Fruit fly (Drosophila melanogaster) whole organism, embryonic: Measurements from ENCODE around the gene CG45066.

Source experiments
- CG10147 ChIP-seq: fragments of 200-800 bp; sonication (Bioruptor generic); optimal IDR thresholded peaks from 2 replicates; lab custom pipeline; 2019; ENCODE audit warnings: missing biosample characterization, mild to moderate bottlenecking, missing genetic modification characterization, moderate library complexity
- CG10366 ChIP-seq: fragments of 200-800 bp; sonication (Bioruptor generic); IDR thresholded peaks from 2 replicates; pipeline ENCODE4 v1.3.6; 2022; ENCODE audit warnings: missing biosample characterization, missing genetic modification characterization
- CG10979 ChIP-seq: fragments of 200-800 bp; sonication (Bioruptor generic); optimal IDR thresholded peaks from 2 replicates; lab custom pipeline; 2018; ENCODE audit warnings: missing biosample characterization, mild to moderate bottlenecking, missing genetic modification characterization, moderate library complexity
- CG11247 ChIP-seq: fragments of 200-800 bp; sonication (Bioruptor generic); IDR thresholded peaks from 2 replicates; pipeline ENCODE4 v1.3.6; 2022; ENCODE audit warnings: missing biosample characterization, missing genetic modification characterization
- CG12155 ChIP-seq: fragments of 200-800 bp; sonication (Bioruptor generic); optimal IDR thresholded peaks from 3 replicates; lab custom pipeline; 2016; ENCODE audit warnings: missing biosample characterization, missing genetic modification characterization
- CG12769 ChIP-seq: fragments of 200-800 bp; sonication (Bioruptor generic); optimal IDR thresholded peaks from 2 replicates; lab custom pipeline; 2019; ENCODE audit warnings: missing biosample characterization, mild to moderate bottlenecking, missing genetic modification characterization, moderate library complexity
- CG15601 ChIP-seq: fragments of 200-800 bp; sonication (Bioruptor generic); optimal IDR thresholded peaks from 3 replicates; lab custom pipeline; 2019; ENCODE audit warnings: missing biosample characterization, mild to moderate bottlenecking, missing genetic modification characterization, moderate library complexity
- CG16863 ChIP-seq: fragments of 200-800 bp; sonication (Bioruptor generic); optimal IDR thresholded peaks from 3 replicates; lab custom pipeline; 2016; ENCODE audit warnings: missing biosample characterization, missing genetic modification characterization
- CG17802 ChIP-seq: fragments of 200-800 bp; sonication (Bioruptor generic); optimal IDR thresholded peaks from 2 replicates; lab custom pipeline; 2018; ENCODE audit warnings: missing biosample characterization, mild to moderate bottlenecking, missing genetic modification characterization, moderate library complexity
- CG17912 ChIP-seq: fragments of 200-800 bp; sonication (Bioruptor generic); optimal IDR thresholded peaks from 2 replicates; lab custom pipeline; 2018; ENCODE audit warnings: missing biosample characterization, mild to moderate bottlenecking, missing genetic modification characterization
- CG18476 ChIP-seq: fragments of 200-800 bp; sonication (Bioruptor generic); optimal IDR thresholded peaks from 2 replicates; lab custom pipeline; 2016; ENCODE audit warnings: missing biosample characterization, mild to moderate bottlenecking, missing genetic modification characterization
- CG4328 ChIP-seq: fragments of 200-800 bp; sonication (Bioruptor generic); optimal IDR thresholded peaks from 3 replicates; lab custom pipeline; 2017; ENCODE audit warnings: missing biosample characterization, missing genetic modification reagents, missing genetic modification characterization
- CG43689 ChIP-seq: fragments of 200-800 bp; sonication (Bioruptor generic); IDR thresholded peaks from 2 replicates; pipeline ENCODE4 v1.3.6; 2022; ENCODE audit warnings: missing biosample characterization, missing genetic modification characterization
- CG7372 ChIP-seq: fragments of 200-800 bp; sonication (Bioruptor generic); IDR thresholded peaks from 2 replicates; pipeline ENCODE4 v1.3.6; 2022; ENCODE audit warnings: missing biosample characterization, missing genetic modification characterization
- CG7928 ChIP-seq: fragments of 200-800 bp; sonication (Bioruptor generic); optimal IDR thresholded peaks from 2 replicates; lab custom pipeline; 2017; ENCODE audit warnings: missing biosample characterization, mild to moderate bottlenecking, missing genetic modification characterization
- CG7987 ChIP-seq: fragments of 200-800 bp; sonication (Bioruptor generic); optimal IDR thresholded peaks from 2 replicates; lab custom pipeline; 2018; ENCODE audit warnings: missing biosample characterization, mild to moderate bottlenecking, missing genetic modification characterization, moderate library complexity
- CG9215 ChIP-seq: fragments of 200-800 bp; sonication (Bioruptor generic); IDR thresholded peaks from 2 replicates; pipeline ENCODE4 v1.3.6; 2022; ENCODE audit warnings: missing biosample characterization, missing genetic modification characterization
- CG9727 ChIP-seq: fragments of 200-800 bp; sonication (Bioruptor generic); optimal IDR thresholded peaks from 3 replicates; lab custom pipeline; 2017; ENCODE audit warnings: missing biosample characterization, mild to moderate bottlenecking, missing genetic modification characterization
- CG9797 ChIP-seq: fragments of 200-800 bp; sonication (Bioruptor generic); optimal IDR thresholded peaks from 3 replicates; lab custom pipeline; 2018; ENCODE audit warnings: missing biosample characterization, mild to moderate bottlenecking, missing genetic modification characterization
- CG9817 ChIP-seq: fragments of 200-800 bp; sonication (Bioruptor generic); optimal IDR thresholded peaks from 2 replicates; lab custom pipeline; 2018; ENCODE audit warnings: missing biosample characterization, mild to moderate bottlenecking, missing genetic modification characterization, moderate library complexity
- CG9876 ChIP-seq: fragments of 200-800 bp; sonication (Bioruptor generic); optimal IDR thresholded peaks from 2 replicates; lab custom pipeline; 2016; ENCODE audit warnings: missing biosample characterization, missing genetic modification characterization
- D ChIP-seq, 2 experiments: fragments of 200-800 bp in 1 of 2; fragments of >200 bp in 1 of 2; sonication (Bioruptor generic) in 1 of 2; optimal IDR thresholded peaks; 2 replicates in 1 of 2; 3 replicates in 1 of 2; lab custom pipeline; 2017; ENCODE audit warnings: mild to moderate bottlenecking in 1 of 2, missing biosample characterization in 1 of 2, missing genetic modification characterization in 1 of 2, missing genetic modification reagents in 1 of 2
- H15 ChIP-seq: fragments of 200-800 bp; sonication (Bioruptor generic); IDR thresholded peaks from 3 replicates; pipeline ENCODE4 v1.3.6; 2022; ENCODE audit warnings: missing biosample characterization, missing genetic modification characterization
- HLHmδ ChIP-seq: fragments of 200-800 bp; sonication (Bioruptor generic); optimal IDR thresholded peaks from 2 replicates; lab custom pipeline; 2018; ENCODE audit warnings: missing biosample characterization, mild to moderate bottlenecking, missing genetic modification characterization, moderate library complexity
- Hmr ChIP-seq: fragments of 200-800 bp; sonication (Bioruptor generic); optimal IDR thresholded peaks from 3 replicates; lab custom pipeline; 2017; ENCODE audit warnings: mild to moderate bottlenecking, missing biosample characterization, missing genetic modification reagents, missing genetic modification characterization
- Hr39 ChIP-seq: fragments of >200 bp; optimal IDR thresholded peaks from 2 replicates; lab custom pipeline; 2017
- Hsf ChIP-seq: fragments of 200-800 bp; sonication (Bioruptor generic); optimal IDR thresholded peaks from 3 replicates; lab custom pipeline; 2016; ENCODE audit warnings: missing biosample characterization, missing genetic modification characterization
- Lim3 ChIP-seq: fragments of 200-800 bp; sonication (Bioruptor generic); IDR thresholded peaks from 2 replicates; pipeline ENCODE4 v1.3.6; 2022; ENCODE audit warnings: missing biosample characterization, missing genetic modification characterization
- Nf-YA ChIP-seq: fragments of 200-800 bp; sonication (Bioruptor generic); IDR thresholded peaks from 2 replicates; pipeline ENCODE4 v1.3.6; 2022; ENCODE audit warnings: missing biosample characterization, missing genetic modification characterization
- PHDP ChIP-seq: fragments of 200-800 bp; sonication (Bioruptor generic); optimal IDR thresholded peaks from 3 replicates; lab custom pipeline; 2018; ENCODE audit warnings: missing biosample characterization, mild to moderate bottlenecking, missing genetic modification characterization, moderate library complexity
- Six4 ChIP-seq: fragments of 200-800 bp; sonication (Bioruptor generic); optimal IDR thresholded peaks from 2 replicates; lab custom pipeline; 2016; ENCODE audit warnings: missing biosample characterization, missing genetic modification characterization
- Sox102F ChIP-seq: fragments of 200-800 bp; sonication (Bioruptor generic); optimal IDR thresholded peaks from 2 replicates; lab custom pipeline; 2018; ENCODE audit warnings: missing biosample characterization, mild to moderate bottlenecking, missing genetic modification characterization, moderate library complexity
- Taf1 ChIP-seq: fragments of 200-800 bp; sonication (Bioruptor generic); IDR thresholded peaks from 2 replicates; pipeline ENCODE4 v1.3.6; 2022; ENCODE audit warnings: missing biosample characterization, missing genetic modification characterization
- bsh ChIP-seq, 2 experiments: fragments of 200-800 bp; sonication (Bioruptor generic); optimal IDR thresholded peaks; 2 replicates each; lab custom pipeline; 2017 to 2018; ENCODE audit warnings: mild to moderate bottlenecking in 2 of 2, missing biosample characterization in 2 of 2, missing genetic modification characterization in 2 of 2, moderate library complexity in 1 of 2
- caup ChIP-seq: fragments of 200-800 bp; sonication (Bioruptor generic); optimal IDR thresholded peaks from 3 replicates; lab custom pipeline; 2017; ENCODE audit warnings: missing biosample characterization, mild to moderate bottlenecking, missing genetic modification characterization, moderate library complexity; ENCODE audit not compliant: severe bottlenecking
- ems ChIP-seq: fragments of 200-800 bp; sonication (Bioruptor generic); optimal IDR thresholded peaks from 3 replicates; lab custom pipeline; 2016; ENCODE audit warnings: missing biosample characterization, missing genetic modification characterization
- grau ChIP-seq: fragments of 200-800 bp; optimal IDR thresholded peaks from 3 replicates; lab custom pipeline; 2019; ENCODE audit warnings: missing biosample characterization, mild to moderate bottlenecking, missing genetic modification characterization, moderate library complexity
- hbn ChIP-seq: fragments of 200-800 bp; sonication (Bioruptor generic); IDR thresholded peaks from 2 replicates; pipeline ENCODE4 v1.3.6; 2022; ENCODE audit warnings: missing biosample characterization, missing genetic modification characterization; ENCODE audit not compliant: partially characterized antibody
- kay ChIP-seq: fragments of 200-800 bp; sonication (Bioruptor generic); optimal IDR thresholded peaks from 2 replicates; lab custom pipeline; 2016; ENCODE audit warnings: missing biosample characterization, missing genetic modification characterization
- ken ChIP-seq: fragments of 200-800 bp; sonication (Bioruptor generic); IDR thresholded peaks from 3 replicates; pipeline ENCODE4 v1.3.6; 2022; ENCODE audit warnings: missing biosample characterization, missing genetic modification characterization
- nerfin-2 ChIP-seq: fragments of 200-800 bp; sonication (Bioruptor generic); IDR thresholded peaks from 2 replicates; pipeline ENCODE4 v1.3.6; 2022; ENCODE audit warnings: missing biosample characterization, missing genetic modification characterization; ENCODE audit not compliant: partially characterized antibody
- pho ChIP-seq: fragments of 200-800 bp; sonication (Bioruptor generic); optimal IDR thresholded peaks from 2 replicates; lab custom pipeline; 2016; ENCODE audit warnings: missing biosample characterization, missing genetic modification characterization
- ro ChIP-seq: fragments of 200-800 bp; sonication (Bioruptor generic); IDR thresholded peaks from 2 replicates; pipeline ENCODE4 v1.3.6; 2022; ENCODE audit warnings: missing biosample characterization, missing genetic modification characterization
- sens ChIP-seq: fragments of 200-800 bp; sonication (Bioruptor generic); peaks from one replicate; lab custom pipeline; 2016; ENCODE audit warnings: missing biosample characterization, missing genetic modification characterization
- sisA ChIP-seq: fragments of 200-800 bp; sonication (Bioruptor generic); IDR thresholded peaks from 2 replicates; pipeline ENCODE4 v1.3.6; 2022; ENCODE audit warnings: missing biosample characterization, missing genetic modification characterization
- tin ChIP-seq: fragments of 200-800 bp; sonication (Bioruptor generic); optimal IDR thresholded peaks from 3 replicates; lab custom pipeline; 2016; ENCODE audit warnings: missing biosample characterization, missing genetic modification characterization
- trh ChIP-seq: fragments of 200-800 bp; sonication (Bioruptor generic); optimal IDR thresholded peaks from 2 replicates; lab custom pipeline; 2016; ENCODE audit warnings: missing biosample characterization, missing genetic modification characterization
- zen2 ChIP-seq: fragments of 200-800 bp; sonication (Bioruptor generic); IDR thresholded peaks from 3 replicates; pipeline ENCODE4 v1.3.6; 2022; ENCODE audit warnings: missing biosample characterization, missing genetic modification characterization; ENCODE audit not compliant: partially characterized antibody

The CG45066 gene

dm6 chr3L:3148125-3149059 lies 37.4 kb upstream of the CG45066 start, which contains the start of the genes Usp5 and BtbVII (continued):
- TF ChIP-seq CG10147 (GFP tag; lab: Kevin White, UChicago) (peak; percentile 50), H15 (GFP tag; lab: Robert Waterston, UW) (0 out of 3 replicates have a peak, but pooled peaks have one; percentile 13), CG7372 (no peak), CG12155 (peak; percentile 45), Hr39 (no peak), ro (GFP tag; lab: Robert Waterston, UW) (no peak), CG9727 (GFP tag; lab: Kevin White, UChicago) (peak; percentile 65), nerfin-2 (GFP tag; lab: Robert Waterston, UW) (peak; percentile 85), CG9876 (peak; percentile 10), CG43689 (GFP tag; lab: Robert Waterston, UW) (no peak), hbn (GFP tag; lab: Robert Waterston, UW) (peak; percentile 97), ems (peak; percentile 67), CG12769 (tag; lab: Kevin White, UChicago) (peak; percentile 78), kay (peak; percentile 70), CG18476 (GFP tag; lab: Kevin White, UChicago) (peak; percentile 9), CG11247 (GFP tag; lab: Robert Waterston, UW) (peak; percentile 48; the same call in 1 of the 2 replicates), CG4328 (GFP tag; lab: Kevin White, UChicago) (peak; percentile 29), caup (GFP tag; lab: Kevin White, UChicago) (peak; percentile 34), sens (GFP tag; lab: Kevin White, UChicago) (peak; percentile 96), CG17802 (no peak), Hmr (GFP tag; lab: Kevin White, UChicago) (peak; percentile 50), CG9817 (tag; lab: Kevin White, UChicago) (peak; percentile 39), Six4 (GFP tag; lab: Kevin White, UChicago) (peak; percentile 64), CG16863 (GFP tag; lab: Kevin White, UChicago) (peak; percentile 68), ken (GFP tag; lab: Robert Waterston, UW) (no peak), Lim3 (GFP tag; lab: Robert Waterston, UW) (no peak), Hsf (GFP tag; lab: Kevin White, UChicago) (peak; percentile 76), CG10979 (tag; lab: Kevin White, UChicago) (peak; percentile 34), PHDP (peak; percentile 64), sisA (GFP tag; lab: Robert Waterston, UW) (peak; percentile 59), tin (peak; percentile 63), CG10366 (GFP tag; lab: Robert Waterston, UW) (peak; percentile 50), pho (GFP tag; lab: Kevin White, UChicago) (peak; percentile 57), CG17912 (GFP tag; lab: Kevin White, UChicago) (no peak), CG9797 (GFP tag; lab: Kevin White, UChicago) (peak; percentile 81), trh (GFP tag; lab: Kevin White, UChicago) (no peak), zen2 (GFP tag; lab: Robert Waterston, UW) (peak; percentile 97), CG7987 (GFP tag; lab: Kevin White, UChicago) (no peak), CG15601 (peak; percentile 54), CG7928 (GFP tag; lab: Kevin White, UChicago) (no peak), CG9215 (GFP tag; lab: Robert Waterston, UW) (peak; percentile 39; the same call in 1 of the 2 replicates), Sox102F (no peak), HLHmδ (GFP tag; lab: Kevin White, UChicago) (no peak), Nf-YA (GFP tag; lab: Robert Waterston, UW) (no peak), grau (peak; percentile 59), D (optimal IDR thresholded peaks at IDR 0.05; lab: Kevin White, UChicago) (no peak), D (GFP tag; optimal IDR thresholded peaks at IDR 0.05; lab: Kevin White, UChicago) (peak; percentile 28), Taf1 (GFP tag; lab: Robert Waterston, UW) (peak; percentile 48), bsh (GFP tag; optimal IDR thresholded peaks at IDR 0.05; lab: Kevin White, UChicago) (peak in 1 of 2 experiments; percentile 51)
